Worm (Caenorhabditis elegans): Measurements from ENCODE around the gene ard-1.

DNA sequence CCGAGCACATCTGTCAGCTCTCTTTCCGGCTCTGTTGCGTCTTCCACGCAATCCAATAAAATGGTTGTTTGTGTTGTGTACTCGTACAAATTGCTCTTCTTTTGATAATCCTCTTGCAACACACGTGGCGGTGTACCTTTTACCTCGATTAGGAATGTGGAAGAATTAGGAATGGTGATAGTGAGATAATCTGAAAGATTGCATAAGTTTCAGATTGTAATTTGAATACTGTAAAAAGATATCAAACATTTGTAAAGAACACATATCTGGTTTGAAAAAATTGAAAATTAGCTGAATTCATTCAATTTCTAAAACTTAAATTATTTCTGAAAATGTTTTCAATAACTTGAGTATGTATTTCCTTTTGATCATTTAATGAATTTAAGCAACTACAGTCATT, 33.8 kb downstream of the ard-1 start, which contains the start of gene C08F8.6:
- TF ChIP-seq ztf-23 (GFP tag; IDR thresholded peaks at IDR 0.05): no peak
- no peak for TF ChIP-seq cog-1 (tag; optimal IDR thresholded peaks at IDR 0.05)
- no peak for TF ChIP-seq tab-1 (GFP tag; IDR thresholded peaks at IDR 0.05)
- TF ChIP-seq flt-1 (GFP tag; IDR thresholded peaks at IDR 0.05): no peak
- no peak for TF ChIP-seq T22C8.4 (GFP tag; IDR thresholded peaks at IDR 0.05)

Data from whole organism, midembryonic.